Worm (Caenorhabditis elegans): ENCODE data around the gene dph-7.

Gene dph-7

DNA sequence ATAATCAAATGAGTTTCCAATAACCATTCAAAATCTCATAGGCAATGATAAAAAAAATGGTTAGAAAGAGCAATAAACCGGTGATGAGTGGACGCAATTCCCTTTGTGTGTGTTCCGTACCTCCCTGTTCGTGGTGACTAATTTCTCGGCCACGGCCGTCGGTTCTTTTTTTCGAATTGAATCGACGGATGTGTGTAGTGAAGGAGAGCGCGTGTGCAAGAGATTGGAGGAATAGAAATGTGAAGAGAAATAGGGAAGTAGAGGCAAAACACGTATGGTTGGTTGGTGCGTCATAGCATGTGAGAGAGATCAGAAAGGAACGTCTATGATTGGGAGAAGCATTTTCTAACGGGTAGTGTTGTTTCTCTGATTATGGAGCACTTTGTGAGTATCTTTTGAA lies 44.9 kb downstream of the dph-7 start (continued):
- TF ChIP-seq nhr-237 (tag; optimal IDR thresholded peaks at IDR 0.05), result no peak
- no peak for TF ChIP-seq mep-1 (tag; optimal IDR thresholded peaks at IDR 0.05)
- TF ChIP-seq C34B4.2 (tag; optimal IDR thresholded peaks at IDR 0.05), result no peak
- TF ChIP-seq ztf-4 (tag; optimal IDR thresholded peaks at IDR 0.05), result no peak
- peak; percentile 36 to 41 for TF ChIP-seq efl-1 (optimal IDR thresholded peaks at IDR 0.05)
- peak; percentile 31 to 67 for TF ChIP-seq efl-1 (GFP tag; optimal IDR thresholded peaks at IDR 0.05 in 1 of 2)
- no peak for TF ChIP-seq aha-1 (tag; optimal IDR thresholded peaks at IDR 0.05)
- no peak for TF ChIP-seq lir-3 (tag; optimal IDR thresholded peaks at IDR 0.05; ENCODE audit: poor library complexity)
- TF ChIP-seq nhr-20 (tag; optimal IDR thresholded peaks at IDR 0.05), result peak; percentile 21
- peak; percentile 98 for TF ChIP-seq lin-14 (GFP tag; optimal IDR thresholded peaks at IDR 0.05)
- TF ChIP-seq xbp-1 (tag; optimal IDR thresholded peaks at IDR 0.05), result peak; percentile 13
- peak; percentile 17 to 63 for TF ChIP-seq lsy-2 (tag; optimal IDR thresholded peaks at IDR 0.05)
- TF ChIP-seq nhr-90 (tag; optimal IDR thresholded peaks at IDR 0.05; ENCODE audit: poor library complexity), result no peak
- TF ChIP-seq pax-3 (tag; optimal IDR thresholded peaks at IDR 0.05), result no peak
- TF ChIP-seq hpl-2 (GFP tag; optimal IDR thresholded peaks at IDR 0.05), result no peak
- TF ChIP-seq swsn-7 (tag; optimal IDR thresholded peaks at IDR 0.05), result peak; percentile 9
- no peak for TF ChIP-seq egl-27 (tag; optimal IDR thresholded peaks at IDR 0.05)
- peak; percentile 4 for TF ChIP-seq lin-15B (tag; optimal IDR thresholded peaks at IDR 0.05)
- TF ChIP-seq fkh-10 (GFP tag; optimal IDR thresholded peaks at IDR 0.05), result no peak
- no peak for TF ChIP-seq rnt-1 (tag; optimal IDR thresholded peaks at IDR 0.05)
- no peak for TF ChIP-seq zip-4 (GFP tag; optimal IDR thresholded peaks at IDR 0.05)
- no peak for TF ChIP-seq egl-13 (tag; optimal IDR thresholded peaks at IDR 0.05)
- TF ChIP-seq pqm-1 (tag; optimal IDR thresholded peaks at IDR 0.05), result no peak
- no peak for TF ChIP-seq ceh-63 (GFP tag; optimal IDR thresholded peaks at IDR 0.05)
- no peak for TF ChIP-seq unc-98 (GFP tag; IDR thresholded peaks at IDR 0.05)
- TF ChIP-seq lin-13 (GFP tag; optimal IDR thresholded peaks at IDR 0.05), result no peak
- TF ChIP-seq sptf-1 (tag; optimal IDR thresholded peaks at IDR 0.05), result no peak
- TF ChIP-seq fkh-8 (tag; optimal IDR thresholded peaks at IDR 0.05), result peak; percentile 77
- no peak for TF ChIP-seq nhr-12 (tag; optimal IDR thresholded peaks at IDR 0.05)
- TF ChIP-seq fos-1 (tag; optimal IDR thresholded peaks at IDR 0.05), result peak; percentile 37
- no peak for TF ChIP-seq tbx-2 (tag; optimal IDR thresholded peaks at IDR 0.05)
- no peak for TF ChIP-seq fkh-4 (tag; optimal IDR thresholded peaks at IDR 0.05; ENCODE audit: borderline replicate concordance)
- no peak for TF ChIP-seq alr-1 (tag; optimal IDR thresholded peaks at IDR 0.05; ENCODE audit: borderline replicate concordance)
- TF ChIP-seq nhr-76 (tag; optimal IDR thresholded peaks at IDR 0.05), result no peak
- no peak for TF ChIP-seq hlh-17 (GFP tag; optimal IDR thresholded peaks at IDR 0.05; ENCODE audit: borderline replicate concordance)
- TF ChIP-seq ztf-11 (tag; optimal IDR thresholded peaks at IDR 0.05), result no peak
- peak; percentile 36 to 58 for TF ChIP-seq lin-35 (GFP tag; optimal IDR thresholded peaks at IDR 0.05)
- TF ChIP-seq unc-86 (tag; optimal IDR thresholded peaks at IDR 0.05), result no peak
- TF ChIP-seq nhr-28 (tag; optimal IDR thresholded peaks at IDR 0.05), result no peak
- TF ChIP-seq unc-62 (GFP tag; optimal IDR thresholded peaks at IDR 0.05), result no peak
- no peak for TF ChIP-seq dsc-1 (tag; optimal IDR thresholded peaks at IDR 0.05)
- no peak for TF ChIP-seq lin-39 (tag; optimal IDR thresholded peaks at IDR 0.05)

All from whole organism, L1 larva.